Worm (Caenorhabditis elegans) whole organism, late embryonic: ENCODE data around the gene rocf-1.

ENCODE experiments used
- T23F11.4 ChIP-seq: fragments of 200-800 bp; sonication (Bioruptor generic); optimal IDR thresholded peaks from 2 replicates; lab custom pipeline; 2018; ENCODE audit warnings: mild to moderate bottlenecking, missing genetic modification characterization, missing compliant biosample characterization
- ceh-24 ChIP-seq: sonication (generic microtip); optimal IDR thresholded peaks from 2 replicates; lab custom pipeline; 2016; ENCODE audit warnings: mild to moderate bottlenecking, missing genetic modification characterization, missing compliant biosample characterization
- dmd-4 ChIP-seq: sonication (generic microtip); optimal IDR thresholded peaks from 2 replicates; lab custom pipeline; 2016; ENCODE audit warnings: borderline replicate concordance, missing genetic modification characterization, missing compliant biosample characterization
- elt-2 ChIP-seq: sonication (generic microtip); optimal IDR thresholded peaks from 2 replicates; lab custom pipeline; 2016; ENCODE audit warnings: missing genetic modification reagents, missing genetic modification characterization, missing compliant biosample characterization
- lim-6 ChIP-seq: sonication (generic microtip); optimal IDR thresholded peaks from 2 replicates; lab custom pipeline; 2016; ENCODE audit warnings: missing genetic modification characterization, missing compliant biosample characterization
- nfya-1 ChIP-seq: sonication (generic microtip); optimal IDR thresholded peaks from 2 replicates; lab custom pipeline; 2017; ENCODE audit warnings: missing genetic modification characterization, mild to moderate bottlenecking, missing compliant biosample characterization, antibody characterized with exemption, moderate library complexity
- pha-4 ChIP-seq: fragments of 150-350 bp; optimal IDR thresholded peaks from 2 replicates; lab custom pipeline; 2018; ENCODE audit warnings: missing biosample characterization, missing genetic modification reagents, missing genetic modification characterization
- pros-1 ChIP-seq: fragments of 150-350 bp; optimal IDR thresholded peaks from 2 replicates; lab custom pipeline; 2014; ENCODE audit warnings: missing biosample characterization, missing genetic modification reagents, missing genetic modification characterization
- ref-2 ChIP-seq: sonication (generic microtip); optimal IDR thresholded peaks from 2 replicates; lab custom pipeline; 2016; ENCODE audit warnings: missing genetic modification characterization, missing compliant biosample characterization
- sox-4 ChIP-seq: sonication (generic microtip); optimal IDR thresholded peaks from 2 replicates; lab custom pipeline; 2017; ENCODE audit warnings: mild to moderate bottlenecking, missing genetic modification characterization, inconsistent platforms, missing compliant biosample characterization

DNA sequence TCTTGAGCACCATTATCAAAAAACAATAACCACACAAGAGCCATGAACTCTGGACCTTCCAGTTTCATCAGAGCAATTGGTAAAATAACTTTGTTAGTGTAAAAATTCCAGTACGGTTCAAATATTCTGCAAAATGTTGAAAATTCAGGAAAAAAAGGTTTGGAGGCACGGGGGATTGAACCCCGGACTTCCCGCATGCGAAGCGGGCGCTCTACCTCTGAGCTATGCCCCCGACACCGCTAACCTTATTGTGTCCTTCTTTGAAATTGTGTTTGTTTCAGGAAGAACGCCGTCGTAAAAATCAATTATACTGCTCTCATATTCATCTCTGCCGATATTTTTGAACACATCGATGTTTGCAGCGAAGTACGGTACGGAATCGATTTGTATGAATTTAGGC lies 15.5 kb upstream of the rocf-1 start:
- TF ChIP-seq ceh-24 (tag; lab: Kevin White, UChicago) (no peak), T23F11.4 (GFP tag; lab: Kevin White, UChicago) (no peak), lim-6 (tag; lab: Kevin White, UChicago) (no peak), pros-1 (tag; lab: Kevin White, UChicago) (no peak), elt-2 (no peak), nfya-1 (tag; lab: Kevin White, UChicago) (no peak), ref-2 (tag; lab: Kevin White, UChicago) (no peak), dmd-4 (no peak), sox-4 (tag; lab: Kevin White, UChicago) (no peak), pha-4 (tag; lab: Kevin White, UChicago) (no peak)
